Fruit fly (Drosophila melanogaster) whole organism, embryonic: ENCODE data around the gene Rsbp15.

Experiments
- CG33213 ChIP-seq: fragments of 200-800 bp; sonication (Bioruptor generic); optimal IDR thresholded peaks from 3 replicates; lab custom pipeline; 2016; ENCODE audit warnings: missing biosample characterization, missing genetic modification characterization
- CG4707 ChIP-seq: fragments of 200-800 bp; sonication (Bioruptor generic); optimal IDR thresholded peaks from 2 replicates; lab custom pipeline; 2018; ENCODE audit warnings: missing biosample characterization, mild to moderate bottlenecking, missing genetic modification characterization, moderate library complexity
- CG9932 ChIP-seq: fragments of 200-800 bp; sonication (Bioruptor generic); IDR thresholded peaks from 2 replicates; pipeline ENCODE4 v1.3.6; 2022; ENCODE audit warnings: missing biosample characterization, missing genetic modification characterization
- Eip74EF ChIP-seq, 2 experiments: fragments of 200-800 bp in 1 of 2; fragments of >200 bp in 1 of 2; sonication (Bioruptor generic) in 1 of 2; optimal IDR thresholded peaks; 2 replicates each; lab custom pipeline; 2017 to 2019; ENCODE audit warnings: missing biosample characterization in 2 of 2, missing genetic modification characterization in 2 of 2, mild to moderate bottlenecking in 1 of 2, moderate library complexity in 1 of 2
- Hsf ChIP-seq: fragments of 200-800 bp; sonication (Bioruptor generic); optimal IDR thresholded peaks from 3 replicates; lab custom pipeline; 2016; ENCODE audit warnings: missing biosample characterization, missing genetic modification characterization
- caup ChIP-seq: fragments of 200-800 bp; sonication (Bioruptor generic); optimal IDR thresholded peaks from 3 replicates; lab custom pipeline; 2017; ENCODE audit warnings: missing biosample characterization, mild to moderate bottlenecking, missing genetic modification characterization, moderate library complexity; ENCODE audit not compliant: severe bottlenecking
- crc ChIP-seq: fragments of 200-800 bp; sonication (Bioruptor generic); optimal IDR thresholded peaks from 2 replicates; lab custom pipeline; 2016; ENCODE audit warnings: missing biosample characterization, missing genetic modification characterization
- kay ChIP-seq: fragments of 200-800 bp; sonication (Bioruptor generic); optimal IDR thresholded peaks from 2 replicates; lab custom pipeline; 2016; ENCODE audit warnings: missing biosample characterization, missing genetic modification characterization
- otp ChIP-seq: fragments of 200-800 bp; sonication (Bioruptor generic); IDR thresholded peaks from 3 replicates; pipeline ENCODE4, ENCODE4 v1.3.6; 2022; ENCODE audit warnings: missing biosample characterization, missing genetic modification characterization
- psq ChIP-seq: fragments of 200-800 bp; sonication (Bioruptor generic); optimal IDR thresholded peaks from 2 replicates; lab custom pipeline; 2017; ENCODE audit warnings: missing biosample characterization, missing genetic modification characterization
- shn ChIP-seq: fragments of 200-800 bp; sonication (Bioruptor generic); optimal IDR thresholded peaks from 3 replicates; lab custom pipeline; 2016; ENCODE audit warnings: missing biosample characterization, missing genetic modification characterization

DNA sequence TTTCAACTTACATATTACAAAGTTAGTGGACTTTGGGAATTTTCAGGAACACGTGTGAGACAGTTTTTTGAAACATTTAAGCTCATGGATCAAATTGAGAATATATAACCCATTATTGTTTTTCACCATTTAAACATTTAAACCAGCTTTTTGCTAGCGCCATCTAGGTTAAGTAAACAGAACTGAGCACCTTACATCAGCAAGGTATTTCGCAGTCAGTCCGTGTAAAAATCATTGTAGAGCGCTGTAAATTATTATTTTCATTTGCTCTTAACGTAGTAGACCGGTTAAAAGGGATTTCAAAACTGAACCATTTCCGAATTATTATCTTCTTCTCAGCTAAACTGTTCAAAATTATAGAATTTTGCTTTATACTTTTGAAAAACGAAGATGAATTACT, at the start of gene Rsbp15:
- TF ChIP-seq CG33213, result no peak
- no peak for TF ChIP-seq otp (GFP tag; lab: Robert Waterston, UW)
- no peak for TF ChIP-seq shn (GFP tag; lab: Kevin White, UChicago)
- TF ChIP-seq caup (GFP tag; lab: Kevin White, UChicago), result no peak
- no peak for TF ChIP-seq Eip74EF (GFP tag; optimal IDR thresholded peaks at IDR 0.05; lab: Kevin White, UChicago)
- TF ChIP-seq CG4707 (GFP tag; lab: Kevin White, UChicago), result no peak
- no peak for TF ChIP-seq crc (GFP tag; lab: Kevin White, UChicago)
- no peak for TF ChIP-seq Hsf (GFP tag; lab: Kevin White, UChicago)
- no peak for TF ChIP-seq kay (GFP tag; lab: Kevin White, UChicago)
- no peak for TF ChIP-seq psq
- TF ChIP-seq CG9932, result peak; percentile 47
